Fruit fly (Drosophila melanogaster): ENCODE data around the gene btn.

btn gene

DNA sequence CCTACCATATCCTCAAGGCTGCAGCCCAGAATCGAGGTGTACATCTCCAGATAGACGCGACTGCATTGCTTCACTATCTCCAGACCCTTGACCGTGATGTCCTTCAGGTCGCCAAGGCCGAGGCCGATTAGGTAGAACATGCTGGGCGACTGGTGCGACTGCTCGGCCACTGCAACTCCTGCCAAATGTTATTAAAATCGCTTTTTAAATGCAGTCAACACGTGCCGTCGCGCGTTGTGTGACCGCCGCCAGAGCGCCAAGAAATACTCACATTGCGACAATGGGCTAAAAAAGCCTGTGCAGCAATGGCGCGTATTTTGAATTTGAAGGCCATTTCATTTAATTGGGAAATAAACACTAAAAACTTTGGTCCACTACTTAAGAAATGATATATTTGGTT lies 3.4 kb downstream of the btn start, which contains the start of gene Dph5:
Dph5 (minus strand) TSS at position 245 of the 400 bp plus-strand sequence.
- TF ChIP-seq ey (GFP tag; optimal IDR thresholded peaks at IDR 0.05): no peak
- no peak for TF ChIP-seq brk (GFP tag; optimal IDR thresholded peaks at IDR 0.05)
- TF ChIP-seq CrebA (GFP tag; optimal IDR thresholded peaks at IDR 0.05; ENCODE audit: borderline replicate concordance): no peak

- TF ChIP-seq pan (optimal IDR thresholded peaks at IDR 0.05) (no peak), GATAd (GFP tag; optimal IDR thresholded peaks at IDR 0.05) (no peak), OdsH (GFP tag; optimal IDR thresholded peaks at IDR 0.05) (no peak), Myc (optimal IDR thresholded peaks at IDR 0.05) (peak; percentile 19), Hr78 (GFP tag; optimal IDR thresholded peaks at IDR 0.05) (no peak), Dfd (GFP tag; optimal IDR thresholded peaks at IDR 0.05) (no peak)
These were observed 5.9 kb downstream of the btn start, which contains the start of gene CSN6 for dm6 chr3R:22580546-22580945. CSN6 (plus strand) TSS chr3R:22580773.

DNA sequence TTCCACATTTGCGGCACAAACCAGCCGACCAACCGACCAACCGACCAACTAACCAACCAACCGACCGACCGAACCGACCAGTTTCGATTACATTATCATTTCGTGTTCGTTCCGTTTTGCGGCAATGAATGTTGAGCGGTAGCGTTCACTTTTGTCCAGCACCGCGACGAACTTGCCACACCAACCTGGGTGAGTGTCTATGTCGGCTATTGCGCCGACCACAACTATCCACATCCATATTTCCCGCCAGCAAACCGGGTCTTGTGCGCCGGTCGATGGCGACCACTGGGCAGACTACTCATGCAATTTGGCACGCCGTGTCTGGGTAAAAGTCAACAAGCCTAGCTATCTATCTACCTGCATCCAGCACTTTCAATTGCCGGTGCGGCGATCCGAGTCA lies 9.4 kb downstream of the btn start:
- TF ChIP-seq Mio (GFP tag; optimal IDR thresholded peaks at IDR 0.05) (no peak), Dfd (GFP tag; optimal IDR thresholded peaks at IDR 0.05) (no peak), Hnf4 (GFP tag; optimal IDR thresholded peaks at IDR 0.05) (no peak), CG32264 (GFP tag; optimal IDR thresholded peaks at IDR 0.05) (no peak), tai (GFP tag; optimal IDR thresholded peaks at IDR 0.05) (no peak), Rel (GFP tag; optimal IDR thresholded peaks at IDR 0.05) (no peak), Rel (tag; optimal IDR thresholded peaks at IDR 0.05) (no peak)

DNA sequence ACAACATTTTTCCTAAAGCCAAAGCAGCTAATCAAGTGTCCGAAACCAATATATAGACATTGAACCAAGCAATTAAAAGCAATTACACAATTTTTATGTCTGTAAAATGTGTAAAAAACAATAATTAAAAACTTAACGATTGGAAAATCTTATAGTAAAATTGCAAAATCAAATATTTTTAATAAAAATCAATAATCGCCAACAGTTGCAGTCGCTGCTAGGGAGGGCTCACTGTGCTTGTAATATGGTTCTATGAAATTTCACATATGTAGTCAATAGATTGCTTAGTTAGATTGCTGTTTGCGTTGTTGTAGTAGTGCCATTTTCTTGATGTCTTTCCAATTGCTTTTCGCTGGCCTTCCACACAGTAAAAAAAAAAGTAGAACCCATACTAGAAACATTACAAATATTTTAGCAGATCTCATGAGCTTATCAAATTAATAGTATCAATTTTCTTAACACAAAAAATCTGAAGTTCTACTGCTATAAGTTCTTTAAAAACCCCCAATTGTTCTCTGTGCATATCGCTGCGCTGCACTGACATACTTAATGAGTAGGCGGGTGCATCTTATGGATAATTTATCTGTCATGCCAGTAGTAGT lies 10.2 kb downstream of the btn start:
- no peak for TF ChIP-seq brk (GFP tag; optimal IDR thresholded peaks at IDR 0.05)
- TF ChIP-seq GATAd (GFP tag; optimal IDR thresholded peaks at IDR 0.05): no peak

DNA sequence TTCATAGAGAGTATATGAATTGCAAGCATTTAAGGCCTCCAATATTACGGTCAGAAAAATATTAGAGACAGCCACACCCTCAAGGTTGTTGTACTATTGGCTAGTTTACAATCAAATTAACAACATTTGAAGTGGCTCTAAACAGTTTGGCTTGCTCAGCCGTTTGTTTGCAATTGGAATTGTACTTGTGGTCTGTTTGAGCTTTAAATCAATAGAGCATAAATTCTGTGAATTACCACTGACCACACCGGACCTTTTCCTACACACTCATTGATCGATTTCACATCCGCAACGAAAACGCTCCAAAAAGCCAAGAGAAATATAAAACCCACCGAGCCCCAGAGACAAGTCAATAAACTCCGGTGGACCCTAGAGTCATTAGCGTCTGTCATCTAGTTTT lies 12.8 kb downstream of the btn start:
- TF ChIP-seq brk (GFP tag; optimal IDR thresholded peaks at IDR 0.05) (no peak), Myc (optimal IDR thresholded peaks at IDR 0.05) (no peak), Hnf4 (GFP tag; optimal IDR thresholded peaks at IDR 0.05) (no peak), dmrt93B (GFP tag; optimal IDR thresholded peaks at IDR 0.05) (no peak), jim (GFP tag; optimal IDR thresholded peaks at IDR 0.05) (no peak)

DNA sequence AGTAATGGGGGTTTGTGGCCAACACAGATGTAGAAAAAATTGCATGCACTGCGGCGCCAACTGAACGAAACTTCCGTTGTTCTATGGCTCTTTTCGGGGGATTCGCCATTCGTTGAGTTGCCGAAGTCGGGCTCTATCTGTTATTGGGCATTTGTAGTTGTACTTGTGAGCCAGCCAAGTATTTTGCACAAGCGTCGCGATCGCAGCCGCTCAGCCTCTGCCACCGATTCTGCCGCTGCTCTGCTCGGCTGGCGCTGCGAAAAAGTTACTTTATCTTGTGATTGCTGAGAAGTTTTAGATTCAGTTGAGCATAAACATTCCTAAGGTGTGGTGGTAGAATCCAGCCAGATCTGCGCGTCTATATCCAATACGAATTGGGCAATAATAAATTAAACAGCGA lies 16.5 kb downstream of the btn start, which contains the start of gene CG33110:
CG33110 (plus strand) TSS at position 301 of the 400 bp plus-strand sequence.
- no peak for TF ChIP-seq brk (GFP tag; optimal IDR thresholded peaks at IDR 0.05)
- TF ChIP-seq Sp1 (GFP tag; optimal IDR thresholded peaks at IDR 0.05): no peak
- TF ChIP-seq OdsH (GFP tag; optimal IDR thresholded peaks at IDR 0.05): no peak
- TF ChIP-seq jim (GFP tag; optimal IDR thresholded peaks at IDR 0.05): no peak
- no peak for TF ChIP-seq Abd-B (GFP tag; optimal IDR thresholded peaks at IDR 0.05)
- no peak for TF ChIP-seq sage (GFP tag; optimal IDR thresholded peaks at IDR 0.05)
- no peak for TF ChIP-seq dl (GFP tag; optimal IDR thresholded peaks at IDR 0.05; ENCODE audit: insufficient read depth in 1 of 2, partially characterized antibody in 2 of 2)
- TF ChIP-seq ey (GFP tag; optimal IDR thresholded peaks at IDR 0.05): no peak
- no peak for TF ChIP-seq Dif (GFP tag; optimal IDR thresholded peaks at IDR 0.05; ENCODE audit: partially characterized antibody)
- no peak for TF ChIP-seq h (GFP tag; optimal IDR thresholded peaks at IDR 0.05)
- no peak for TF ChIP-seq GATAd (GFP tag; optimal IDR thresholded peaks at IDR 0.05)

- TF ChIP-seq Dfd (GFP tag; optimal IDR thresholded peaks at IDR 0.05) (no peak), N (GFP tag; optimal IDR thresholded peaks at IDR 0.05) (no peak), lola (GFP tag; optimal IDR thresholded peaks at IDR 0.05) (no peak), br (GFP tag; optimal IDR thresholded peaks at IDR 0.05) (no peak), psq (GFP tag; optimal IDR thresholded peaks at IDR 0.05) (no peak), sv (GFP tag; optimal IDR thresholded peaks at IDR 0.05) (no peak)
These were observed 17.9 kb downstream of the btn start for dm6 chr3R:22568508-22568907.

Data from whole organism, wandering third instar larva.